Worm (Caenorhabditis elegans) whole organism, young adult: ENCODE data around the gene Y41C4A.11.

Experiments
- B0336.3 ChIP-seq: fragments of 200-800 bp; sonication (Bioruptor generic); IDR thresholded peaks from 2 replicates; pipeline ENCODE4 v1.3.6; 2022; ENCODE audit warnings: missing genetic modification characterization, missing compliant biosample characterization
- C06A6.2 ChIP-seq: fragments of 200-800 bp; sonication (Bioruptor generic); conservative IDR thresholded peaks from 2 replicates; pipeline ENCODE4 v1.3.6; 2022; ENCODE audit warnings: missing genetic modification characterization, missing compliant biosample characterization
- D2030.7 ChIP-seq: fragments of 200-800 bp; sonication (Bioruptor generic); IDR thresholded peaks from 2 replicates; pipeline ENCODE4 v1.3.6; 2022; ENCODE audit warnings: missing genetic modification reagents, missing genetic modification characterization, missing compliant biosample characterization
- F37B4.10 ChIP-seq: fragments of 200-800 bp; sonication (Bioruptor generic); IDR thresholded peaks from 2 replicates; pipeline ENCODE4 v1.3.6; 2022; ENCODE audit warnings: missing genetic modification characterization, missing compliant biosample characterization
- Y79H2A.3 ChIP-seq: fragments of 200-800 bp; sonication (Bioruptor generic); conservative IDR thresholded peaks from 2 replicates; pipeline ENCODE4 v1.3.6; 2022; ENCODE audit warnings: missing genetic modification reagents, missing genetic modification characterization, missing compliant biosample characterization
- ZK185.1 ChIP-seq: sonication (generic microtip); optimal IDR thresholded peaks from 2 replicates; lab custom pipeline; 2016; ENCODE audit warnings: mild to moderate bottlenecking, missing genetic modification characterization, missing compliant biosample characterization; ENCODE audit not compliant: poor library complexity, severe bottlenecking
- aptf-3 ChIP-seq: fragments of 200-800 bp; sonication (Bioruptor generic); IDR thresholded peaks from 2 replicates; pipeline ENCODE4 v1.3.6; 2022; ENCODE audit warnings: missing genetic modification characterization, missing compliant biosample characterization
- atf-7 ChIP-seq: sonication (generic microtip); optimal IDR thresholded peaks from 2 replicates; lab custom pipeline; 2017; ENCODE audit warnings: mild to moderate bottlenecking, missing genetic modification characterization, missing compliant biosample characterization
- attf-3 ChIP-seq: fragments of 200-800 bp; sonication (Bioruptor generic); conservative IDR thresholded peaks from 2 replicates; pipeline ENCODE4 v1.3.6; 2022; ENCODE audit warnings: missing genetic modification reagents, missing genetic modification characterization, missing compliant biosample characterization
- ccch-3 ChIP-seq: fragments of 200-800 bp; sonication (Bioruptor generic); optimal IDR thresholded peaks from 2 replicates; lab custom pipeline; 2018; ENCODE audit warnings: mild to moderate bottlenecking, missing genetic modification characterization, missing compliant biosample characterization
- cebp-2 ChIP-seq: fragments of 200-800 bp; sonication (Bioruptor generic); IDR thresholded peaks from 2 replicates; pipeline ENCODE4 v1.3.6; 2022; ENCODE audit warnings: missing genetic modification characterization, missing compliant biosample characterization
- ceh-27 ChIP-seq: fragments of 200-800 bp; sonication (Bioruptor generic); optimal IDR thresholded peaks from 2 replicates; lab custom pipeline; 2018; ENCODE audit warnings: mild to moderate bottlenecking, missing genetic modification characterization, moderate library complexity, missing compliant biosample characterization
- ceh-40 ChIP-seq: fragments of 200-800 bp; sonication (Bioruptor generic); IDR thresholded peaks from 2 replicates; pipeline ENCODE4 v1.3.6; 2022; ENCODE audit warnings: missing genetic modification characterization, missing compliant biosample characterization
- die-1 ChIP-seq: sonication (generic microtip); optimal IDR thresholded peaks from 2 replicates; lab custom pipeline; 2016; ENCODE audit warnings: missing genotype, mild to moderate bottlenecking, missing genetic modification characterization, missing compliant biosample characterization
- dox-1 ChIP-seq: fragments of 200-800 bp; sonication (Bioruptor generic); IDR thresholded peaks from 2 replicates; pipeline ENCODE4 v1.3.6; 2022; ENCODE audit warnings: missing genetic modification reagents, missing genetic modification characterization, missing compliant biosample characterization
- dpff-1 ChIP-seq: sonication (generic microtip); optimal IDR thresholded peaks from 2 replicates; lab custom pipeline; 2017; ENCODE audit warnings: mild to moderate bottlenecking, missing genetic modification characterization, missing compliant biosample characterization
- egrh-3 ChIP-seq: fragments of 200-800 bp; sonication (Bioruptor generic); IDR thresholded peaks from 2 replicates; pipeline ENCODE4 v1.3.6; 2022; ENCODE audit warnings: missing genetic modification reagents, missing genetic modification characterization, missing compliant biosample characterization
- hlh-12 ChIP-seq: sonication (generic microtip); optimal IDR thresholded peaks from 2 replicates; lab custom pipeline; 2016; ENCODE audit warnings: missing genetic modification characterization, missing compliant biosample characterization
- hmg-1.2 ChIP-seq: fragments of 200-800 bp; sonication (Bioruptor generic); IDR thresholded peaks from 2 replicates; pipeline ENCODE4 v1.3.6; 2022; ENCODE audit warnings: missing genetic modification reagents, missing genetic modification characterization, missing compliant biosample characterization
- hsf-1 ChIP-seq: fragments of 200-800 bp; sonication (Bioruptor generic); IDR thresholded peaks from 2 replicates; pipeline ENCODE4 v1.3.6; 2022; ENCODE audit warnings: missing genetic modification reagents, missing genetic modification characterization, missing compliant biosample characterization
- let-607 ChIP-seq, 2 experiments: fragments of 200-800 bp in 1 of 2; sonication (Bioruptor generic) in 1 of 2; sonication (generic microtip) in 1 of 2; optimal IDR thresholded peaks; 2 replicates each; lab custom pipeline; 2016 to 2018; ENCODE audit warnings: mild to moderate bottlenecking in 2 of 2, missing compliant biosample characterization in 2 of 2, missing genetic modification characterization in 2 of 2, moderate library complexity in 2 of 2, missing genotype in 1 of 2
- lin-26 ChIP-seq: fragments of 200-800 bp; sonication (Bioruptor generic); IDR thresholded peaks from 2 replicates; pipeline ENCODE4 v1.3.6; 2022; ENCODE audit warnings: missing genetic modification reagents, missing genetic modification characterization, missing compliant biosample characterization
- lin-40 ChIP-seq: sonication (generic microtip); optimal IDR thresholded peaks from 2 replicates; lab custom pipeline; 2016; ENCODE audit warnings: missing genetic modification characterization, mild to moderate bottlenecking, missing compliant biosample characterization, missing genotype, missing genetic modification reagents
- lin-54 ChIP-seq: fragments of 200-800 bp; sonication (Bioruptor generic); optimal IDR thresholded peaks from 2 replicates; lab custom pipeline; 2018; ENCODE audit warnings: mild to moderate bottlenecking, missing genetic modification characterization, missing compliant biosample characterization
- madf-3 ChIP-seq: fragments of 200-800 bp; sonication (Bioruptor generic); IDR thresholded peaks from 2 replicates; pipeline ENCODE4 v1.3.6; 2022; ENCODE audit warnings: missing genetic modification reagents, missing genetic modification characterization, missing compliant biosample characterization
- mel-28 ChIP-seq: sonication (generic microtip); optimal IDR thresholded peaks from 2 replicates; lab custom pipeline; 2016; ENCODE audit warnings: borderline replicate concordance, mild to moderate bottlenecking, missing genetic modification characterization, missing compliant biosample characterization
- nfya-2 ChIP-seq: fragments of 200-800 bp; sonication (Bioruptor generic); IDR thresholded peaks from 2 replicates; pipeline ENCODE4 v1.3.6; 2022; ENCODE audit warnings: missing genetic modification reagents, missing genetic modification characterization, missing compliant biosample characterization
- nhr-120 ChIP-seq: fragments of 200-800 bp; sonication (Bioruptor generic); IDR thresholded peaks from 2 replicates; pipeline ENCODE4 v1.3.6; 2022; ENCODE audit warnings: missing genetic modification characterization, missing compliant biosample characterization
- nhr-27 ChIP-seq: fragments of 200-800 bp; sonication (Bioruptor generic); optimal IDR thresholded peaks from 2 replicates; lab custom pipeline; 2018; ENCODE audit warnings: mild to moderate bottlenecking, missing genetic modification characterization, moderate library complexity, missing compliant biosample characterization
- rec-8 ChIP-seq, 2 experiments: sonication (generic microtip); optimal IDR thresholded peaks; 2 replicates each; lab custom pipeline; 2016; ENCODE audit warnings: mild to moderate bottlenecking in 2 of 2, missing genetic modification characterization in 2 of 2, missing genetic modification reagents in 2 of 2, missing genotype in 2 of 2, missing biosample characterization in 1 of 2, missing compliant biosample characterization in 1 of 2, moderate library complexity in 1 of 2
- sea-2 ChIP-seq: fragments of 200-800 bp; sonication (Bioruptor generic); IDR thresholded peaks from 2 replicates; pipeline ENCODE4 v1.3.6; 2022; ENCODE audit warnings: missing genetic modification characterization, missing compliant biosample characterization
- snpc-1.3 ChIP-seq: sonication (generic microtip); optimal IDR thresholded peaks from 2 replicates; lab custom pipeline; 2017; ENCODE audit warnings: missing genetic modification characterization, mild to moderate bottlenecking, missing compliant biosample characterization, antibody characterized with exemption, moderate library complexity, missing genotype, missing genetic modification reagents; ENCODE audit not compliant: insufficient read depth
- snpc-4 ChIP-seq, 5 experiments: fragments of 150-350 bp in 1 of 5; sonication (generic microtip) in 4 of 5; optimal IDR thresholded peaks; 2 replicates each; lab custom pipeline; 2014 to 2018; ENCODE audit warnings: missing genetic modification characterization in 5 of 5, missing biosample characterization in 3 of 5, antibody characterized with exemption in 2 of 5, mild to moderate bottlenecking in 2 of 5, missing compliant biosample characterization in 2 of 5, missing genotype in 2 of 5, moderate library complexity in 2 of 5, missing genetic modification reagents in 1 of 5
- somi-1 ChIP-seq: fragments of 200-800 bp; sonication (Bioruptor generic); optimal IDR thresholded peaks from 2 replicates; lab custom pipeline; 2018; ENCODE audit warnings: mild to moderate bottlenecking, missing genetic modification characterization, missing compliant biosample characterization
- tlf-1 ChIP-seq: fragments of 200-800 bp; sonication (Bioruptor generic); optimal IDR thresholded peaks from 2 replicates; lab custom pipeline; 2018; ENCODE audit warnings: mild to moderate bottlenecking, missing genetic modification characterization, missing compliant biosample characterization
- zfh-2 ChIP-seq: fragments of 200-800 bp; sonication (Bioruptor generic); conservative IDR thresholded peaks from 2 replicates; pipeline ENCODE4 v1.3.6; 2022; ENCODE audit warnings: missing genetic modification reagents, missing genetic modification characterization, missing compliant biosample characterization

Gene Y41C4A.11

DNA sequence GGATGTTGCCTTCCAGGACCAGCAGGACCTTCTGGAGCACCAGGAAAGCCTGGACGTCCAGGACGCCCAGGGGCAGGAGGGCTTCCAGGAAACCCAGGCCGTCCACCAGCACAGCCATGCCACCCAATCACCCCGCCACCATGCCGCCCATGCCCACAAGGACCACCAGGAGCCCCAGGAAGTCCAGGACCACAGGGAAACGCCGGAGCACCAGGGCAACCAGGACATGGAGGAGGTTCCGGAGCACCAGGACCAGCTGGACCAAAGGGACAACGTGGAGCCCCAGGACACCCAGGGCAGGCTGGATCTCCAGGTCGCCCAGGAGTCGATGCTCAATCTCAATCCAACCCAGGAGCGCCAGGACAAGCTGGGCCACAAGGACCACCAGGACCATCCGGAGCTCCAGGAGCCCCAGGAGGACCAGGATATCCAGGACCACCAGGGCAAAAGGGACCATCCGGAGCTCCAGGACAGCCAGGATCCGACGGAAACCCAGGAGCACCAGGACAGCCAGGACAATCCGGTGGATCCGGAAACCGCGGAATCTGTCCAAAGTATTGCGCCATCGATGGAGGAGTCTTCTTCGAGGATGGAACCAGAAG is 15.2 kb upstream of the Y41C4A.11 start:
- TF ChIP-seq B0336.3 (no peak), zfh-2 (peak; percentile 91), atf-7 (no peak), egrh-3 (GFP tag; lab: Robert Waterston, UW) (peak; percentile 92), nhr-120 (no peak), die-1 (tag; lab: Kevin White, UChicago) (no peak), attf-3 (GFP tag; lab: Robert Waterston, UW) (no peak), nhr-27 (no peak), aptf-3 (GFP tag; lab: Robert Waterston, UW) (0 out of 2 replicates have a peak, but pooled peaks have one; percentile 28), dox-1 (GFP tag; lab: Robert Waterston, UW) (0 out of 2 replicates have a peak, but pooled peaks have one; percentile 8), hmg-1.2 (GFP tag; lab: Robert Waterston, UW) (0 out of 2 replicates have a peak, but pooled peaks have one; percentile 4), ZK185.1 (no peak), snpc-4 (GFP tag; optimal IDR thresholded peaks at IDR 0.05; lab: Kevin White, UChicago) (no peak), snpc-4 (tag; optimal IDR thresholded peaks at IDR 0.05; lab: Kevin White, UChicago) (no peak), lin-54 (GFP tag; lab: Kevin White, UChicago) (no peak), somi-1 (no peak)

ce11 chrIII:11705930-11706329 is 13.7 kb upstream of the Y41C4A.11 start:
- TF ChIP-seq cebp-2 (GFP tag; lab: Robert Waterston, UW) (no peak), zfh-2 (peak; percentile 95), lin-26 (0 out of 2 replicates have a peak, but pooled peaks have one; percentile 20), egrh-3 (GFP tag; lab: Robert Waterston, UW) (peak; percentile 93)

- TF ChIP-seq madf-3: no peak
- TF ChIP-seq ceh-40 (GFP tag; lab: Robert Waterston, UW): no peak
- TF ChIP-seq ccch-3 (GFP tag; lab: Kevin White, UChicago): no peak
- TF ChIP-seq dpff-1: no peak
- TF ChIP-seq rec-8 (tag; optimal IDR thresholded peaks at IDR 0.05; lab: Kevin White, UChicago): no peak
- TF ChIP-seq Y79H2A.3 (GFP tag; lab: Robert Waterston, UW): no peak
- no peak for TF ChIP-seq tlf-1 (GFP tag; lab: Kevin White, UChicago)
- TF ChIP-seq snpc-1.3: no peak
- TF ChIP-seq lin-40 (tag; lab: Kevin White, UChicago): no peak
- no peak for TF ChIP-seq hlh-12 (tag; lab: Kevin White, UChicago)
- no peak for TF ChIP-seq ceh-27 (GFP tag; lab: Kevin White, UChicago)
- no peak for TF ChIP-seq C06A6.2 (GFP tag; lab: Robert Waterston, UW)
- no peak for TF ChIP-seq die-1 (tag; lab: Kevin White, UChicago)
- no peak for TF ChIP-seq hsf-1
- TF ChIP-seq let-607 (tag; optimal IDR thresholded peaks at IDR 0.05; lab: Kevin White, UChicago): no peak
- TF ChIP-seq mel-28 (tag; lab: Kevin White, UChicago): no peak
- TF ChIP-seq F37B4.10: no peak
- TF ChIP-seq D2030.7: no peak
- TF ChIP-seq sea-2 (GFP tag; lab: Robert Waterston, UW): no peak
- TF ChIP-seq nfya-2: no peak
Measured at ce11 chrIII:11706665-11707064, 13.0 kb upstream of the Y41C4A.11 start, which contains the start of gene col-96. Gene col-96 (minus strand): TSS chrIII:11706765.
